Fruit fly (Drosophila melanogaster) whole organism, embryonic: ENCODE measurements around the gene vito.
A peak's percentile ranks its signal among the peaks of the same experiment; 100 is the strongest.

Experiments
- CG1024 ChIP-seq: fragments of 200-800 bp; sonication (Bioruptor generic); IDR thresholded peaks from 2 replicates; pipeline ENCODE4 v1.3.6; 2022; ENCODE audit warnings: missing biosample characterization, missing genetic modification characterization
- CG12071 ChIP-seq: fragments of 200-800 bp; sonication (Bioruptor generic); optimal IDR thresholded peaks from 3 replicates; lab custom pipeline; 2018; ENCODE audit warnings: missing biosample characterization, mild to moderate bottlenecking, missing genetic modification characterization
- CG12299 ChIP-seq: fragments of 200-800 bp; sonication (Bioruptor generic); optimal IDR thresholded peaks from 2 replicates; lab custom pipeline; 2018; ENCODE audit warnings: missing biosample characterization, mild to moderate bottlenecking, missing genetic modification characterization
- CG14050 ChIP-seq: fragments of 200-800 bp; sonication (Bioruptor generic); IDR thresholded peaks from 3 replicates; pipeline ENCODE4 v1.3.6; 2022; ENCODE audit warnings: missing biosample characterization, missing genetic modification characterization
- CG14965 ChIP-seq: fragments of 200-800 bp; sonication (Bioruptor generic); optimal IDR thresholded peaks from 2 replicates; lab custom pipeline; 2016; ENCODE audit warnings: missing biosample characterization, missing genetic modification characterization, borderline replicate concordance
- CG16863 ChIP-seq: fragments of 200-800 bp; sonication (Bioruptor generic); optimal IDR thresholded peaks from 3 replicates; lab custom pipeline; 2016; ENCODE audit warnings: missing biosample characterization, missing genetic modification characterization
- CG17829 ChIP-seq: fragments of 200-800 bp; optimal IDR thresholded peaks from 2 replicates; lab custom pipeline; 2019; ENCODE audit warnings: missing biosample characterization, mild to moderate bottlenecking, missing genetic modification characterization, moderate library complexity
- CG1792 ChIP-seq: fragments of 200-800 bp; sonication (Bioruptor generic); optimal IDR thresholded peaks from 2 replicates; lab custom pipeline; 2016; ENCODE audit warnings: missing biosample characterization, missing genetic modification characterization
- CG18764 ChIP-seq: fragments of 200-800 bp; sonication (Bioruptor generic); optimal IDR thresholded peaks from 3 replicates; lab custom pipeline; 2016; ENCODE audit warnings: missing biosample characterization, missing genetic modification characterization
- CG32767 ChIP-seq: fragments of 200-800 bp; sonication (Bioruptor generic); IDR thresholded peaks from 2 replicates; pipeline ENCODE4 v1.3.6; 2022; ENCODE audit warnings: missing biosample characterization, missing genetic modification characterization
- CG42726 ChIP-seq: fragments of 200-800 bp; sonication (Bioruptor generic); IDR thresholded peaks from 2 replicates; pipeline ENCODE4 v1.3.6; 2022; ENCODE audit warnings: missing biosample characterization, missing genetic modification characterization; ENCODE audit not compliant: partially characterized antibody
- CG4617 ChIP-seq: fragments of 200-800 bp; sonication (Bioruptor generic); optimal IDR thresholded peaks from 3 replicates; lab custom pipeline; 2016; ENCODE audit warnings: missing biosample characterization, missing genetic modification characterization, borderline replicate concordance
- CG6683 ChIP-seq: fragments of 200-800 bp; sonication (Bioruptor generic); optimal IDR thresholded peaks from 2 replicates; lab custom pipeline; 2017; ENCODE audit warnings: missing biosample characterization, mild to moderate bottlenecking, missing genetic modification characterization, missing genetic modification reagents
- CG7357 ChIP-seq: fragments of 200-800 bp; sonication (Bioruptor generic); IDR thresholded peaks from 3 replicates; pipeline ENCODE4 v1.3.6; 2022; ENCODE audit warnings: missing biosample characterization, missing genetic modification characterization
- CG7745 ChIP-seq: fragments of 200-800 bp; sonication (Bioruptor generic); optimal IDR thresholded peaks from 2 replicates; lab custom pipeline; 2018; ENCODE audit warnings: missing biosample characterization, mild to moderate bottlenecking, missing genetic modification characterization, moderate library complexity
- CTCF ChIP-seq: fragments of 200-800 bp; sonication (Bioruptor generic); optimal IDR thresholded peaks from 2 replicates; lab custom pipeline; 2017; ENCODE audit warnings: missing biosample characterization, mild to moderate bottlenecking, missing genetic modification characterization, moderate library complexity
- Dad ChIP-seq: fragments of 200-800 bp; sonication (Bioruptor generic); optimal IDR thresholded peaks from 3 replicates; lab custom pipeline; 2016; ENCODE audit warnings: missing biosample characterization, missing genetic modification characterization
- Dbx ChIP-seq: fragments of 200-800 bp; sonication (Bioruptor generic); IDR thresholded peaks from 3 replicates; pipeline ENCODE4 v1.3.6; 2022; ENCODE audit warnings: missing biosample characterization, missing genetic modification characterization
- Dek ChIP-seq: fragments of 200-800 bp; sonication (Bioruptor generic); optimal IDR thresholded peaks from 3 replicates; lab custom pipeline; 2019; ENCODE audit warnings: missing biosample characterization, mild to moderate bottlenecking, missing genetic modification characterization, moderate library complexity
- Dp ChIP-seq: fragments of 200-800 bp; sonication (Bioruptor generic); optimal IDR thresholded peaks from 2 replicates; lab custom pipeline; 2018; ENCODE audit warnings: missing biosample characterization, mild to moderate bottlenecking, missing genetic modification characterization, moderate library complexity
- Dref ChIP-seq: fragments of 200-800 bp; sonication (Bioruptor generic); IDR thresholded peaks from 2 replicates; pipeline ENCODE4 v1.3.6; 2022; ENCODE audit warnings: missing biosample characterization, missing genetic modification characterization
- E2f1 ChIP-seq: fragments of 200-800 bp; sonication (Bioruptor generic); IDR thresholded peaks from 2 replicates; pipeline ENCODE4 v1.3.6; 2022; ENCODE audit warnings: missing biosample characterization, missing genetic modification characterization
- ERR ChIP-seq: fragments of 200-800 bp; sonication (Bioruptor generic); optimal IDR thresholded peaks from 2 replicates; lab custom pipeline; 2016; ENCODE audit warnings: missing biosample characterization, missing genetic modification characterization
- HmgZ ChIP-seq: fragments of 200-800 bp; sonication (Bioruptor generic); optimal IDR thresholded peaks from 2 replicates; lab custom pipeline; 2018; ENCODE audit warnings: missing biosample characterization, mild to moderate bottlenecking, missing genetic modification characterization
- Lhr ChIP-seq: fragments of 200-800 bp; sonication (Bioruptor generic); optimal IDR thresholded peaks from 3 replicates; lab custom pipeline; 2017; ENCODE audit warnings: mild to moderate bottlenecking, missing biosample characterization, missing genetic modification reagents, missing genetic modification characterization
- Mad ChIP-seq: fragments of 200-800 bp; sonication (Bioruptor generic); optimal IDR thresholded peaks from 2 replicates; lab custom pipeline; 2016; ENCODE audit warnings: missing biosample characterization, missing genetic modification characterization
- Mrtf ChIP-seq: fragments of 200-800 bp; sonication (Bioruptor generic); IDR thresholded peaks from 3 replicates; pipeline ENCODE4 v1.3.6; 2022; ENCODE audit warnings: missing biosample characterization, missing genetic modification characterization
- NC2β ChIP-seq: fragments of 200-800 bp; sonication (Bioruptor generic); optimal IDR thresholded peaks from 2 replicates; lab custom pipeline; 2016; ENCODE audit warnings: missing biosample characterization, missing genetic modification characterization
- Ptx1 ChIP-seq: fragments of 200-800 bp; sonication (Bioruptor generic); IDR thresholded peaks from 2 replicates; pipeline ENCODE4 v1.3.6; 2022; ENCODE audit warnings: missing biosample characterization, missing genetic modification characterization
- Scr ChIP-seq: fragments of 200-800 bp; sonication (Bioruptor generic); IDR thresholded peaks from 2 replicates; pipeline ENCODE4 v1.3.6; 2022; ENCODE audit warnings: missing biosample characterization, missing genetic modification characterization; ENCODE audit not compliant: partially characterized antibody
- Sry-δ ChIP-seq: fragments of 200-800 bp; sonication (Bioruptor generic); optimal IDR thresholded peaks from 2 replicates; lab custom pipeline; 2016; ENCODE audit warnings: missing biosample characterization, missing genetic modification characterization
- Stat92E ChIP-seq, 3 experiments: fragments of >200 bp in 2 of 3; fragments of 200-800 bp in 1 of 3; sonication (Bioruptor generic) in 1 of 3; optimal IDR thresholded peaks; 2 replicates each; lab custom pipeline; 2017 to 2019; ENCODE audit warnings: missing biosample characterization in 3 of 3, missing genetic modification characterization in 3 of 3, mild to moderate bottlenecking in 1 of 3, moderate library complexity in 1 of 3
- Taf1 ChIP-seq: fragments of 200-800 bp; sonication (Bioruptor generic); IDR thresholded peaks from 2 replicates; pipeline ENCODE4 v1.3.6; 2022; ENCODE audit warnings: missing biosample characterization, missing genetic modification characterization
- bowl ChIP-seq: fragments of 200-800 bp; sonication (Bioruptor generic); IDR thresholded peaks from 2 replicates; pipeline ENCODE4 v1.3.6; 2022; ENCODE audit warnings: missing biosample characterization, missing genetic modification characterization
- emc ChIP-seq: fragments of 200-800 bp; sonication (Bioruptor generic); optimal IDR thresholded peaks from 2 replicates; lab custom pipeline; 2016; ENCODE audit warnings: missing biosample characterization, missing genetic modification characterization
- fd3F ChIP-seq: fragments of 200-800 bp; sonication (Bioruptor generic); optimal IDR thresholded peaks from 2 replicates; lab custom pipeline; 2018; ENCODE audit warnings: missing biosample characterization, mild to moderate bottlenecking, missing genetic modification characterization, moderate library complexity
- gfzf ChIP-seq: fragments of 200-800 bp; sonication (Bioruptor generic); optimal IDR thresholded peaks from 2 replicates; lab custom pipeline; 2016; ENCODE audit warnings: missing biosample characterization, mild to moderate bottlenecking, missing genetic modification characterization, moderate library complexity
- grau ChIP-seq: fragments of 200-800 bp; optimal IDR thresholded peaks from 3 replicates; lab custom pipeline; 2019; ENCODE audit warnings: missing biosample characterization, mild to moderate bottlenecking, missing genetic modification characterization, moderate library complexity
- hb ChIP-seq: fragments of 200-800 bp; sonication (Bioruptor generic); IDR thresholded peaks from 3 replicates; pipeline ENCODE4 v1.3.6; 2022; ENCODE audit warnings: missing biosample characterization, missing genetic modification characterization; ENCODE audit not compliant: partially characterized antibody
- hbn ChIP-seq: fragments of 200-800 bp; sonication (Bioruptor generic); IDR thresholded peaks from 2 replicates; pipeline ENCODE4 v1.3.6; 2022; ENCODE audit warnings: missing biosample characterization, missing genetic modification characterization; ENCODE audit not compliant: partially characterized antibody
- inv ChIP-seq: fragments of 200-800 bp; sonication (Bioruptor generic); IDR thresholded peaks from 2 replicates; pipeline ENCODE4 v1.3.6; 2022; ENCODE audit warnings: missing biosample characterization, missing genetic modification characterization; ENCODE audit not compliant: partially characterized antibody
- ken ChIP-seq: fragments of 200-800 bp; sonication (Bioruptor generic); IDR thresholded peaks from 3 replicates; pipeline ENCODE4 v1.3.6; 2022; ENCODE audit warnings: missing biosample characterization, missing genetic modification characterization
- klu ChIP-seq: fragments of 200-800 bp; sonication (Bioruptor generic); IDR thresholded peaks from 2 replicates; pipeline ENCODE4 v1.3.6; 2022; ENCODE audit warnings: missing biosample characterization, missing genetic modification characterization
- nmo ChIP-seq: fragments of 200-800 bp; sonication (Bioruptor generic); optimal IDR thresholded peaks from 2 replicates; lab custom pipeline; 2018; ENCODE audit warnings: missing biosample characterization, mild to moderate bottlenecking, missing genetic modification characterization, moderate library complexity
- onecut ChIP-seq: fragments of 200-800 bp; sonication (Bioruptor generic); IDR thresholded peaks from 2 replicates; pipeline ENCODE4 v1.3.6; 2022; ENCODE audit warnings: missing biosample characterization, missing genetic modification characterization
- sc ChIP-seq, 3 experiments: fragments of >200 bp in 2 of 3; fragments of 200-800 bp in 1 of 3; sonication (Bioruptor generic) in 1 of 3; optimal IDR thresholded peaks; 2 replicates in 2 of 3; 3 replicates in 1 of 3; lab custom pipeline; 2017; ENCODE audit warnings: mild to moderate bottlenecking in 1 of 3, missing biosample characterization in 1 of 3, missing genetic modification characterization in 1 of 3, missing genetic modification reagents in 1 of 3
- slp2 ChIP-seq: fragments of 200-800 bp; sonication (Bioruptor generic); optimal IDR thresholded peaks from 2 replicates; lab custom pipeline; 2016; ENCODE audit warnings: missing biosample characterization, missing genetic modification characterization
- tap ChIP-seq: fragments of 200-800 bp; optimal IDR thresholded peaks from 3 replicates; lab custom pipeline; 2019; ENCODE audit warnings: missing biosample characterization, mild to moderate bottlenecking, missing genetic modification characterization, moderate library complexity
- vvl ChIP-seq: fragments of 200-800 bp; sonication (Bioruptor generic); IDR thresholded peaks from 2 replicates; pipeline ENCODE4 v1.3.6; 2022; ENCODE audit warnings: missing biosample characterization, missing genetic modification characterization
- z ChIP-seq: fragments of 200-800 bp; sonication (Bioruptor generic); IDR thresholded peaks from 3 replicates; pipeline ENCODE4 v1.3.6; 2022; ENCODE audit warnings: missing biosample characterization, missing genetic modification characterization
- zen2 ChIP-seq: fragments of 200-800 bp; sonication (Bioruptor generic); IDR thresholded peaks from 3 replicates; pipeline ENCODE4 v1.3.6; 2022; ENCODE audit warnings: missing biosample characterization, missing genetic modification characterization; ENCODE audit not compliant: partially characterized antibody

Gene vito

dm6 chr3L:5793967-5794366 is 16.8 kb upstream of the vito start, which contains the start of gene Bre1 (continued):
- TF ChIP-seq CG12071 (GFP tag; lab: Kevin White, UChicago) (no peak), Dbx (GFP tag; lab: Robert Waterston, UW) (0 out of 3 replicates have a peak, but pooled peaks have one; percentile 15), inv (peak; percentile 41; the same call in 1 of the 2 replicates), bowl (GFP tag; lab: Robert Waterston, UW) (no peak), CG1792 (GFP tag; lab: Kevin White, UChicago) (peak; percentile 1), Lhr (GFP tag; lab: Kevin White, UChicago) (peak; percentile 16), CG14050 (GFP tag; lab: Robert Waterston, UW) (no peak), Dref (GFP tag; lab: Robert Waterston, UW) (peak; percentile 97), gfzf (peak; percentile 94), klu (peak; percentile 51; the same call in 1 of the 2 replicates), CG7745 (tag; lab: Kevin White, UChicago) (no peak), CG4617 (GFP tag; lab: Kevin White, UChicago) (peak; percentile 93), CG7357 (GFP tag; lab: Robert Waterston, UW) (no peak), sc (optimal IDR thresholded peaks at IDR 0.05; lab: Kevin White, UChicago) (no peak), sc (GFP tag; optimal IDR thresholded peaks at IDR 0.05; lab: Kevin White, UChicago) (no peak), nmo (GFP tag; lab: Kevin White, UChicago) (peak; percentile 55), Ptx1 (no peak), CG16863 (no peak), emc (GFP tag; lab: Kevin White, UChicago) (no peak), z (GFP tag; lab: Robert Waterston, UW) (no peak), CG32767 (GFP tag; lab: Robert Waterston, UW) (no peak), CG12299 (no peak), slp2 (GFP tag; lab: Kevin White, UChicago) (no peak), zen2 (GFP tag; lab: Robert Waterston, UW) (peak; percentile 58; the same call in 2 of the 3 replicates), tap (tag; lab: Kevin White, UChicago) (no peak), ken (GFP tag; lab: Robert Waterston, UW) (no peak), Taf1 (GFP tag; lab: Robert Waterston, UW) (no peak), Mad (GFP tag; lab: Kevin White, UChicago) (no peak), onecut (GFP tag; lab: Robert Waterston, UW) (peak; percentile 67), CG14965 (GFP tag; lab: Kevin White, UChicago) (no peak), vvl (GFP tag; lab: Robert Waterston, UW) (0 out of 2 replicates have a peak, but pooled peaks have one; percentile 22), grau (no peak), Stat92E (GFP tag; optimal IDR thresholded peaks at IDR 0.05; lab: Kevin White, UChicago) (peak in 1 of 3 experiments; percentile 50), CG42726 (GFP tag; lab: Robert Waterston, UW) (peak; percentile 34; the same call in 1 of the 2 replicates), Dek (tag; lab: Kevin White, UChicago) (no peak), hb (GFP tag; lab: Robert Waterston, UW) (0 out of 3 replicates have a peak, but pooled peaks have one; percentile 55), CG6683 (GFP tag; lab: Kevin White, UChicago) (no peak), CG18764 (GFP tag; lab: Kevin White, UChicago) (no peak), NC2β (GFP tag; lab: Kevin White, UChicago) (no peak), HmgZ (peak; percentile 63), CG1024 (GFP tag; lab: Robert Waterston, UW) (no peak), CTCF (GFP tag; lab: Kevin White, UChicago) (no peak), hbn (GFP tag; lab: Robert Waterston, UW) (peak; percentile 78), Dad (no peak), Scr (GFP tag; lab: Robert Waterston, UW) (peak; percentile 67), CG17829 (tag; lab: Kevin White, UChicago) (peak; percentile 38), Sry-δ (GFP tag; lab: Kevin White, UChicago) (peak; percentile 82), Dp (GFP tag; lab: Kevin White, UChicago) (peak; percentile 95), ERR (no peak), Mrtf (GFP tag; lab: Robert Waterston, UW) (no peak), fd3F (GFP tag; lab: Kevin White, UChicago) (no peak), E2f1 (GFP tag; lab: Robert Waterston, UW) (no peak)
